Worm (Caenorhabditis elegans) whole organism, young adult: ENCODE data around the gene nhr-45.
A peak's percentile ranks its signal among the peaks of the same experiment; 100 is the strongest.

Source experiments
- D2030.7 ChIP-seq: fragments of 200-800 bp; sonication (Bioruptor generic); IDR thresholded peaks from 2 replicates; pipeline ENCODE4 v1.3.6; 2022; ENCODE audit warnings: missing genetic modification reagents, missing genetic modification characterization, missing compliant biosample characterization
- F33H1.4 ChIP-seq: fragments of 200-800 bp; sonication (Bioruptor generic); IDR thresholded peaks from 2 replicates; pipeline ENCODE4 v1.3.6; 2022; ENCODE audit warnings: missing genetic modification reagents, missing genetic modification characterization, missing compliant biosample characterization
- F52B5.7 ChIP-seq: sonication (generic microtip); optimal IDR thresholded peaks from 2 replicates; lab custom pipeline; 2016; ENCODE audit warnings: mild to moderate bottlenecking, missing genetic modification characterization, missing compliant biosample characterization
- F57C9.4 ChIP-seq: sonication (generic microtip); optimal IDR thresholded peaks from 2 replicates; lab custom pipeline; 2017; ENCODE audit warnings: mild to moderate bottlenecking, missing genetic modification characterization, missing compliant biosample characterization
- K11D2.4 ChIP-seq: fragments of 200-800 bp; sonication (Bioruptor generic); IDR thresholded peaks from 2 replicates; pipeline ENCODE4 v1.3.6; 2022; ENCODE audit warnings: missing genetic modification reagents, missing genetic modification characterization, missing compliant biosample characterization
- Y56A3A.18 ChIP-seq: fragments of 200-800 bp; sonication (Bioruptor generic); IDR thresholded peaks from 2 replicates; pipeline ENCODE4 v1.3.6; 2022; ENCODE audit warnings: missing genetic modification reagents, missing genetic modification characterization, missing compliant biosample characterization
- ZK185.1 ChIP-seq: sonication (generic microtip); optimal IDR thresholded peaks from 2 replicates; lab custom pipeline; 2016; ENCODE audit warnings: mild to moderate bottlenecking, missing genetic modification characterization, missing compliant biosample characterization; ENCODE audit not compliant: poor library complexity, severe bottlenecking
- athp-1 ChIP-seq: sonication (generic microtip); optimal IDR thresholded peaks from 2 replicates; lab custom pipeline; 2017; ENCODE audit warnings: mild to moderate bottlenecking, missing genetic modification characterization, missing compliant biosample characterization
- ceh-58 ChIP-seq: fragments of 200-800 bp; sonication (Bioruptor generic); IDR thresholded peaks from 2 replicates; pipeline ENCODE4 v1.3.6; 2022; ENCODE audit warnings: missing genetic modification characterization, missing compliant biosample characterization
- ceh-79 ChIP-seq: sonication (generic microtip); optimal IDR thresholded peaks from 2 replicates; lab custom pipeline; 2017; ENCODE audit warnings: mild to moderate bottlenecking, missing genetic modification characterization, missing compliant biosample characterization
- chd-7 ChIP-seq: sonication (generic microtip); optimal IDR thresholded peaks from 2 replicates; lab custom pipeline; 2016; ENCODE audit warnings: mild to moderate bottlenecking, missing genetic modification characterization, moderate library complexity, missing compliant biosample characterization
- die-1 ChIP-seq: sonication (generic microtip); optimal IDR thresholded peaks from 2 replicates; lab custom pipeline; 2016; ENCODE audit warnings: missing genotype, mild to moderate bottlenecking, missing genetic modification characterization, missing compliant biosample characterization
- efl-1 ChIP-seq: fragments of 150-350 bp; optimal IDR thresholded peaks from 2 replicates; lab custom pipeline; 2014; ENCODE audit warnings: missing biosample characterization, missing genetic modification reagents, missing genetic modification characterization
- egl-18 ChIP-seq: fragments of 200-800 bp; sonication (Bioruptor generic); IDR thresholded peaks from 2 replicates; pipeline ENCODE4 v1.3.6; 2022; ENCODE audit warnings: missing genetic modification reagents, missing genetic modification characterization, missing compliant biosample characterization
- egl-44 ChIP-seq: fragments of 200-800 bp; sonication (Bioruptor generic); IDR thresholded peaks from 2 replicates; pipeline ENCODE4 v1.3.6; 2022; ENCODE audit warnings: missing genetic modification reagents, missing genetic modification characterization, missing compliant biosample characterization
- him-1 ChIP-seq: sonication (generic microtip); optimal IDR thresholded peaks from 2 replicates; lab custom pipeline; 2016; ENCODE audit warnings: missing genotype, missing genetic modification reagents, missing genetic modification characterization, missing compliant biosample characterization
- hmg-1.2 ChIP-seq: fragments of 200-800 bp; sonication (Bioruptor generic); IDR thresholded peaks from 2 replicates; pipeline ENCODE4 v1.3.6; 2022; ENCODE audit warnings: missing genetic modification reagents, missing genetic modification characterization, missing compliant biosample characterization
- lin-26 ChIP-seq: fragments of 200-800 bp; sonication (Bioruptor generic); IDR thresholded peaks from 2 replicates; pipeline ENCODE4 v1.3.6; 2022; ENCODE audit warnings: missing genetic modification reagents, missing genetic modification characterization, missing compliant biosample characterization
- lsy-27 ChIP-seq: sonication (generic microtip); optimal IDR thresholded peaks from 2 replicates; lab custom pipeline; 2017; ENCODE audit warnings: missing genetic modification characterization, mild to moderate bottlenecking, missing compliant biosample characterization, antibody characterized with exemption, missing genotype, borderline replicate concordance; ENCODE audit not compliant: insufficient read depth
- madf-10 ChIP-seq: sonication (generic microtip); optimal IDR thresholded peaks from 2 replicates; lab custom pipeline; 2016; ENCODE audit warnings: mild to moderate bottlenecking, missing genetic modification characterization, missing compliant biosample characterization
- nfya-1 ChIP-seq: sonication (generic microtip); optimal IDR thresholded peaks from 2 replicates; lab custom pipeline; 2017; ENCODE audit warnings: antibody characterized with exemption, missing compliant biosample characterization, missing genetic modification characterization, borderline replicate concordance; ENCODE audit not compliant: insufficient read depth
- nfyb-1 ChIP-seq: fragments of 200-800 bp; sonication (Bioruptor generic); IDR thresholded peaks from 2 replicates; pipeline ENCODE4 v1.3.6; 2022; ENCODE audit warnings: missing genetic modification reagents, missing genetic modification characterization, missing compliant biosample characterization
- nhr-80 ChIP-seq: sonication (generic microtip); optimal IDR thresholded peaks from 2 replicates; lab custom pipeline; 2016; ENCODE audit warnings: missing genetic modification characterization, missing compliant biosample characterization
- rcor-1 ChIP-seq: fragments of 200-800 bp; sonication (Bioruptor generic); IDR thresholded peaks from 2 replicates; pipeline ENCODE4 v1.3.6; 2022; ENCODE audit warnings: missing genetic modification reagents, missing genetic modification characterization, missing compliant biosample characterization
- sdz-38 ChIP-seq: sonication (generic microtip); optimal IDR thresholded peaks from 2 replicates; lab custom pipeline; 2016; ENCODE audit warnings: missing genotype, missing genetic modification characterization, missing compliant biosample characterization
- snpc-1.1 ChIP-seq: sonication (generic microtip); optimal IDR thresholded peaks from 2 replicates; lab custom pipeline; 2017; ENCODE audit warnings: missing genetic modification characterization, mild to moderate bottlenecking, missing compliant biosample characterization, antibody characterized with exemption, moderate library complexity, missing genotype, missing genetic modification reagents; ENCODE audit not compliant: insufficient read depth
- snpc-3.4 ChIP-seq: sonication (generic microtip); optimal IDR thresholded peaks from 2 replicates; lab custom pipeline; 2017; ENCODE audit warnings: missing genetic modification characterization, mild to moderate bottlenecking, missing compliant biosample characterization, antibody characterized with exemption, moderate library complexity, missing genotype, missing genetic modification reagents
- tbp1 ChIP-seq: fragments of 200-800 bp; sonication (Bioruptor generic); optimal IDR thresholded peaks from 2 replicates; lab custom pipeline; 2018; ENCODE audit warnings: mild to moderate bottlenecking, missing genetic modification characterization, missing compliant biosample characterization
- tbx-9 ChIP-seq: sonication (generic microtip); optimal IDR thresholded peaks from 2 replicates; lab custom pipeline; 2016; ENCODE audit warnings: borderline replicate concordance, missing genetic modification characterization, inconsistent platforms, missing compliant biosample characterization
- tlf-1 ChIP-seq: fragments of 200-800 bp; sonication (Bioruptor generic); optimal IDR thresholded peaks from 2 replicates; lab custom pipeline; 2018; ENCODE audit warnings: mild to moderate bottlenecking, missing genetic modification characterization, missing compliant biosample characterization
- unc-130 ChIP-seq: sonication (generic microtip); optimal IDR thresholded peaks from 2 replicates; lab custom pipeline; 2016; ENCODE audit warnings: missing genetic modification reagents, missing genetic modification characterization, missing compliant biosample characterization
- unc-62 ChIP-seq: fragments of 150-350 bp; optimal IDR thresholded peaks from 2 replicates; lab custom pipeline; 2014; ENCODE audit warnings: missing biosample characterization, missing genetic modification reagents, missing genetic modification characterization
- zfh-2 ChIP-seq: fragments of 200-800 bp; sonication (Bioruptor generic); conservative IDR thresholded peaks from 2 replicates; pipeline ENCODE4 v1.3.6; 2022; ENCODE audit warnings: missing genetic modification reagents, missing genetic modification characterization, missing compliant biosample characterization
- zim-3 ChIP-seq: sonication (generic microtip); optimal IDR thresholded peaks from 2 replicates; lab custom pipeline; 2017; ENCODE audit warnings: mild to moderate bottlenecking, missing genetic modification characterization, moderate library complexity, missing compliant biosample characterization
- ztf-26 ChIP-seq: sonication (generic microtip); optimal IDR thresholded peaks from 2 replicates; lab custom pipeline; 2017; ENCODE audit warnings: missing genetic modification characterization, missing compliant biosample characterization
- ztf-3 ChIP-seq: fragments of 200-800 bp; sonication (Bioruptor generic); optimal IDR thresholded peaks from 2 replicates; lab custom pipeline; 2018; ENCODE audit warnings: mild to moderate bottlenecking, missing genetic modification characterization, missing compliant biosample characterization

The nhr-45 gene

ce11 chrX:4632088-4632487, 28.0 kb downstream of the nhr-45 start, which contains the start of gene slcr-46.1:
TSS of gene slcr-46.1 (plus strand) at chrX:4632361.
- TF ChIP-seq D2030.7 (GFP tag; lab: Robert Waterston, UW) (no peak), ceh-58 (no peak), madf-10 (tag; lab: Kevin White, UChicago) (no peak), ZK185.1 (no peak), F33H1.4 (GFP tag; lab: Robert Waterston, UW) (no peak), die-1 (tag; lab: Kevin White, UChicago) (no peak), nhr-80 (peak; percentile 60), lsy-27 (tag; lab: Kevin White, UChicago) (no peak), nfya-1 (tag; lab: Kevin White, UChicago) (no peak)

DNA sequence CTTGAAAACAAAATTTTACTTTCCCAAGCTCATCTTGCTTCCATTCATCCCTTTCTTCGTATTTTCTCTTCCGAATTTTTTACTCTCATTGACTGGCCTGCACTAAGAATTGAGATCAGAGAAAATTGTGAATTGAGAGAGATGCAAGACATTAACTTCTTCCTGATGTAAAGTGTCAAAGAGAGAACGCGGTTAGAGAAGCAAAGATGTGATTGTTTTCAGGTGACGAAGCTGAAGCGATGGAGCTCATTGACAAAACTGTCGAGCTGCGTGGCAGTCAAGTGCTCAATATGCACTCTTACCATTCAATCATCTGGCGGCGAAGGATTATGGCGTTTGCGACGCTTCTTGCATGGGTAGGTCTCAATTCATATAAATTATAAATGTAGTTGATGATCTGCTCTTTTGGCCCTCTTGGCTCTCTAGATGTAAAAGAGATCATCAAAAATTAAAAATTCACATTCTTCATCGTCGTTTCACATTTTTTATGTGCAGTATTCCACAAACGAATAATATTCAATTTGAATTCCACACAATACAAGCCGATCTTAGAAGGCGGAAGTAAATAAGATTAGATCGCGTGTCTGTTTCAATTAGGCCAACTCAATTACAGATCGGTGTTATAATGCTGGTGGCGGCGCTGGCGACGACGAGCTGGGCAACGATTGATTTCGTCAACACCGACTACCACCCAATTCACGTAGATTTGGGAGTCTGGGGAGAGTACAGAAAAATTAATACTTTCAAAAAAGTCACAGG, 31.1 kb downstream of the nhr-45 start:
- TF ChIP-seq rcor-1 (GFP tag; lab: Robert Waterston, UW) (no peak), Y56A3A.18 (GFP tag; lab: Robert Waterston, UW) (no peak), tbx-9 (tag; lab: Kevin White, UChicago) (no peak), efl-1 (GFP tag; lab: Kevin White, UChicago) (no peak), chd-7 (tag; lab: Kevin White, UChicago) (no peak), snpc-3.4 (no peak), K11D2.4 (GFP tag; lab: Robert Waterston, UW) (no peak)
- TF ChIP-seq, all 124 proteins: peak for 0

DNA sequence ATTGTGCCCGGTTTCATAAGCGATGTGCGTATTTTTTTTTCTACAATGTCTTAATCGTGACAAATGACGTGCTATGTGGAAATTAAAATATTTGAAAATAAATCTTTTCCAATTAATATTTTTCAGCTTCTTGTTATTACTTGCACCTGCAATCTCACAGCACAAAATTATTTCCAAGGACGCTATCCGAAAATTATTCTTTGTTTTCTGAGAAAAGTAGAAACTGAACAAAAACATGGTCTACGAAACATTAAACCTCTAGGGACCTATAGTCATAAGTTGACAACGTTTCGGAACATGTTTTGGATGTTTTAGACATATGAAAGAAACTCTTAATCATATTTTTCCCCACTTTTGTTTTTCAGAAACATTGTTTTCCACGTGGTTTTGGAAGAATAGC, 31.8 kb downstream of the nhr-45 start:
- TF ChIP-seq zfh-2 (no peak), ceh-79 (tag; lab: Kevin White, UChicago) (no peak), zim-3 (tag; lab: Kevin White, UChicago) (no peak), egl-44 (no peak)
- TF ChIP-seq, all 124 proteins: peak for 0

- TF ChIP-seq F33H1.4 (GFP tag; lab: Robert Waterston, UW) (no peak), ceh-58 (no peak), unc-130 (GFP tag; lab: Kevin White, UChicago) (no peak), ztf-26 (tag; lab: Kevin White, UChicago) (no peak), sdz-38 (tag; lab: Kevin White, UChicago) (no peak), ztf-3 (GFP tag; lab: Kevin White, UChicago) (no peak)
These were observed 33.2 kb downstream of the nhr-45 start for ce11 chrX:4626891-4627290.

DNA sequence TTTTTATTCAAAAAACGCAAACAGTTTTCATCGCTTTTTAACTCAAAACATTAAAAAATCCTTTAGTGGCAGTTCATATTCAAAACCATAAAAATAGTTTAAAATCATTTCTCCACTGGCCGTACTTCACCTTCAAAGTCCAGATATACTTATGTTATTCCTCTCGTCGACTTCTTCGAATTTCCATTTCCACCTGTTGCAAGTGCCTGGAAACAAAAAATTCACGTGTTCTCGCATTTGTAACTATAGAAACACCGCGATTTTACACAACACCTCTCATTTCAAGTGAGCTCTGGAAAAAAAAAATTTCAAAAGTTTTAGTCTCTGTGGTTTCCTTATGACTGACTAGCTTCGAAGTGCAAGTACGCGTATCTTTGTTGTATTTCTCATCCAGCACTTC, 35.0 kb downstream of the nhr-45 start:
- no peak for TF ChIP-seq hmg-1.2
- no peak for TF ChIP-seq snpc-1.1 (tag; lab: Kevin White, UChicago)
- no peak for TF ChIP-seq nfyb-1
- no peak for TF ChIP-seq lin-26 (GFP tag; lab: Robert Waterston, UW)
- no peak for TF ChIP-seq athp-1 (tag; lab: Kevin White, UChicago)
- no peak for TF ChIP-seq egl-44
- no peak for TF ChIP-seq him-1 (tag; lab: Kevin White, UChicago)
- no peak for TF ChIP-seq F57C9.4
- TF ChIP-seq tlf-1 (GFP tag; lab: Kevin White, UChicago), result no peak
- no peak for TF ChIP-seq die-1 (tag; lab: Kevin White, UChicago)
- no peak for TF ChIP-seq nfya-1 (tag; lab: Kevin White, UChicago)
- TF ChIP-seq tbp1 (GFP tag; lab: Kevin White, UChicago), result no peak
- no peak for TF ChIP-seq zfh-2
- no peak for TF ChIP-seq unc-62 (GFP tag; lab: Kevin White, UChicago)
- no peak for TF ChIP-seq egl-18 (GFP tag; lab: Robert Waterston, UW)
- TF ChIP-seq F52B5.7 (tag; lab: Kevin White, UChicago), result no peak
